Worm (Caenorhabditis elegans) whole organism, mixed stage, embryonic: Measurements from ENCODE around the gene F14E5.8.

Source experiments
- ceh-43 ChIP-seq: fragments of 200-800 bp; sonication (Bioruptor generic); optimal IDR thresholded peaks from 2 replicates; lab custom pipeline; 2018; ENCODE audit warnings: mild to moderate bottlenecking, missing genetic modification characterization, moderate library complexity, missing compliant biosample characterization
- ceh-83 ChIP-seq: fragments of 200-800 bp; sonication (Bioruptor generic); optimal IDR thresholded peaks from 2 replicates; lab custom pipeline; 2018; ENCODE audit warnings: mild to moderate bottlenecking, missing genetic modification characterization, missing compliant biosample characterization
- elt-3 ChIP-seq: fragments of 150-350 bp; optimal IDR thresholded peaks from 2 replicates; lab custom pipeline; 2014; ENCODE audit warnings: missing biosample characterization, missing genetic modification characterization
- lin-13 ChIP-seq: fragments of 150-350 bp; optimal IDR thresholded peaks from 2 replicates; lab custom pipeline; 2014; ENCODE audit warnings: missing biosample characterization, missing genetic modification characterization
- lsy-2 ChIP-seq: fragments of 150-350 bp; optimal IDR thresholded peaks from 2 replicates; lab custom pipeline; 2014; ENCODE audit warnings: missing biosample characterization, missing genetic modification characterization
- mep-1 ChIP-seq: fragments of 150-350 bp; optimal IDR thresholded peaks from 2 replicates; lab custom pipeline; 2017; ENCODE audit warnings: missing biosample characterization, missing genetic modification reagents, missing genetic modification characterization, inconsistent platforms
- mls-2 ChIP-seq: sonication (generic microtip); optimal IDR thresholded peaks from 2 replicates; lab custom pipeline; 2016; ENCODE audit warnings: mild to moderate bottlenecking, missing genetic modification characterization, moderate library complexity, missing compliant biosample characterization
- nhr-12 ChIP-seq: fragments of 150-350 bp; optimal IDR thresholded peaks from 2 replicates; lab custom pipeline; 2014; ENCODE audit warnings: missing biosample characterization, missing genetic modification characterization
- nhr-2 ChIP-seq: fragments of 150-350 bp; optimal IDR thresholded peaks from 2 replicates; lab custom pipeline; 2014; ENCODE audit warnings: missing biosample characterization, missing genetic modification characterization
- nhr-237 ChIP-seq: fragments of 150-350 bp; optimal IDR thresholded peaks from 2 replicates; lab custom pipeline; 2014; ENCODE audit warnings: missing biosample characterization, missing genetic modification characterization
- snpc-4 ChIP-seq: fragments of 150-350 bp; optimal IDR thresholded peaks from 2 replicates; lab custom pipeline; 2014; ENCODE audit warnings: missing biosample characterization, missing genetic modification characterization
- sptf-1 ChIP-seq: sonication (generic microtip); optimal IDR thresholded peaks from 2 replicates; lab custom pipeline; 2017; ENCODE audit warnings: mild to moderate bottlenecking, missing genetic modification characterization, moderate library complexity, missing compliant biosample characterization
- unc-62 ChIP-seq: fragments of 150-350 bp; optimal IDR thresholded peaks from 2 replicates; lab custom pipeline; 2014; ENCODE audit warnings: missing biosample characterization, missing genetic modification reagents, missing genetic modification characterization

- TF ChIP-seq elt-3 (tag; lab: Kevin White, UChicago) (no peak), lin-13 (tag; lab: Kevin White, UChicago) (no peak), sptf-1 (tag; lab: Kevin White, UChicago) (no peak), lsy-2 (tag; lab: Kevin White, UChicago) (no peak), ceh-43 (GFP tag; lab: Kevin White, UChicago) (no peak), unc-62 (no peak), mep-1 (tag; lab: Kevin White, UChicago) (no peak), nhr-237 (tag; lab: Kevin White, UChicago) (no peak), mls-2 (tag; lab: Kevin White, UChicago) (no peak), nhr-2 (tag; lab: Kevin White, UChicago) (no peak), ceh-83 (GFP tag; lab: Kevin White, UChicago) (no peak), nhr-12 (tag; lab: Kevin White, UChicago) (no peak), snpc-4 (no peak)
Measured at ce11 chrII:8444007-8444406, 24.1 kb downstream of the F14E5.8 start, which contains the start of gene evl-20.
